Worm (Caenorhabditis elegans): ENCODE data around the gene rbc-1.
A peak's percentile ranks its signal among the peaks of the same experiment; 100 is the strongest.

- TF ChIP-seq ama-1 (optimal IDR thresholded peaks at IDR 0.05) (no peak), gmeb-2 (tag; optimal IDR thresholded peaks at IDR 0.05) (no peak), nhr-232 (tag; optimal IDR thresholded peaks at IDR 0.05) (no peak), dmd-4 (tag; optimal IDR thresholded peaks at IDR 0.05; ENCODE audit: borderline replicate concordance) (no peak), ceh-24 (tag; optimal IDR thresholded peaks at IDR 0.05) (no peak), nfya-1 (tag; optimal IDR thresholded peaks at IDR 0.05) (no peak), sox-4 (tag; optimal IDR thresholded peaks at IDR 0.05) (no peak), hlh-8 (tag; optimal IDR thresholded peaks at IDR 0.05) (no peak), unc-42 (tag; optimal IDR thresholded peaks at IDR 0.05) (peak; percentile 58), hlh-6 (tag; optimal IDR thresholded peaks at IDR 0.05) (no peak), pag-3 (tag; optimal IDR thresholded peaks at IDR 0.05; ENCODE audit: borderline replicate concordance) (no peak), ceh-48 (tag; optimal IDR thresholded peaks at IDR 0.05) (no peak), ref-2 (tag; optimal IDR thresholded peaks at IDR 0.05) (no peak), lim-6 (tag; optimal IDR thresholded peaks at IDR 0.05) (no peak)
These were observed 51.3 kb downstream of the rbc-1 start for ce11 chrX:14662460-14662859.

Data from whole organism, late embryonic.